Fruit fly (Drosophila melanogaster) whole organism, embryonic: Measurements from ENCODE around the gene PGAP1.

Experiments
- Awh ChIP-seq: fragments of 200-800 bp; sonication (Bioruptor generic); IDR thresholded peaks from 2 replicates; pipeline ENCODE4, ENCODE4 v1.3.6; 2022; ENCODE audit warnings: missing biosample characterization, missing genetic modification characterization
- CG10267 ChIP-seq: fragments of 200-800 bp; sonication (Bioruptor generic); optimal IDR thresholded peaks from 2 replicates; lab custom pipeline; 2018; ENCODE audit warnings: missing biosample characterization, mild to moderate bottlenecking, missing genetic modification characterization, moderate library complexity
- CG10321 ChIP-seq: fragments of 200-800 bp; sonication (Bioruptor generic); IDR thresholded peaks from 2 replicates; pipeline ENCODE4 v1.3.6; 2022; ENCODE audit warnings: missing biosample characterization, missing genetic modification characterization
- CG13424 ChIP-seq: fragments of 200-800 bp; sonication (Bioruptor generic); optimal IDR thresholded peaks from 2 replicates; lab custom pipeline; 2019; ENCODE audit warnings: missing biosample characterization, mild to moderate bottlenecking, missing genetic modification characterization, moderate library complexity
- CG13624 ChIP-seq: fragments of 200-800 bp; sonication (Bioruptor generic); optimal IDR thresholded peaks from 2 replicates; lab custom pipeline; 2016; ENCODE audit warnings: missing biosample characterization, missing genetic modification characterization
- CG14014 ChIP-seq: fragments of 200-800 bp; sonication (Bioruptor generic); IDR thresholded peaks from 2 replicates; pipeline ENCODE4 v1.3.6; 2022; ENCODE audit warnings: missing biosample characterization, missing genetic modification characterization
- CG14050 ChIP-seq: fragments of 200-800 bp; sonication (Bioruptor generic); IDR thresholded peaks from 3 replicates; pipeline ENCODE4 v1.3.6; 2022; ENCODE audit warnings: missing biosample characterization, missing genetic modification characterization
- CG1529 ChIP-seq: fragments of 200-800 bp; sonication (Bioruptor generic); optimal IDR thresholded peaks from 3 replicates; lab custom pipeline; 2018; ENCODE audit warnings: missing biosample characterization, missing genetic modification characterization
- CG17328 ChIP-seq: fragments of 200-800 bp; sonication (Bioruptor generic); IDR thresholded peaks from 2 replicates; pipeline ENCODE4 v1.3.6; 2022; ENCODE audit warnings: missing biosample characterization, missing genetic modification characterization
- CG17385 ChIP-seq: fragments of 200-800 bp; sonication (Bioruptor generic); optimal IDR thresholded peaks from 3 replicates; lab custom pipeline; 2018; ENCODE audit warnings: missing biosample characterization, mild to moderate bottlenecking, missing genetic modification characterization
- CG17568 ChIP-seq: fragments of 200-800 bp; sonication (Bioruptor generic); optimal IDR thresholded peaks from 2 replicates; lab custom pipeline; 2018; ENCODE audit warnings: missing biosample characterization, mild to moderate bottlenecking, missing genetic modification characterization, moderate library complexity
- CG4820 ChIP-seq: fragments of 200-800 bp; sonication (Bioruptor generic); optimal IDR thresholded peaks from 3 replicates; lab custom pipeline; 2016; ENCODE audit warnings: missing biosample characterization, missing genetic modification characterization
- CG4854 ChIP-seq: fragments of 200-800 bp; sonication (Bioruptor generic); optimal IDR thresholded peaks from 2 replicates; lab custom pipeline; 2016; ENCODE audit warnings: missing biosample characterization, missing genetic modification characterization, inconsistent platforms
- CG7372 ChIP-seq: fragments of 200-800 bp; sonication (Bioruptor generic); IDR thresholded peaks from 2 replicates; pipeline ENCODE4 v1.3.6; 2022; ENCODE audit warnings: missing biosample characterization, missing genetic modification characterization
- Dip2 ChIP-seq: fragments of 200-800 bp; sonication (Bioruptor generic); IDR thresholded peaks from 2 replicates; pipeline ENCODE4 v1.3.6; 2022; ENCODE audit warnings: missing biosample characterization, missing genetic modification characterization
- Drgx ChIP-seq: fragments of 200-800 bp; sonication (Bioruptor generic); IDR thresholded peaks from 2 replicates; pipeline ENCODE4 v1.3.6; 2022; ENCODE audit warnings: missing biosample characterization, missing genetic modification characterization
- Gsc ChIP-seq: fragments of 200-800 bp; sonication (Bioruptor generic); IDR thresholded peaks from 2 replicates; pipeline ENCODE4 v1.3.6; 2022; ENCODE audit warnings: missing biosample characterization, missing genetic modification characterization
- Hmx ChIP-seq: fragments of 200-800 bp; sonication (Bioruptor generic); optimal IDR thresholded peaks from 2 replicates; lab custom pipeline; 2016; ENCODE audit warnings: missing biosample characterization, missing genetic modification characterization
- Hr3 ChIP-seq: fragments of 200-800 bp; sonication (Bioruptor generic); optimal IDR thresholded peaks from 3 replicates; lab custom pipeline; 2016; ENCODE audit warnings: missing biosample characterization, missing genetic modification characterization
- MESR4 ChIP-seq: fragments of 200-800 bp; sonication (Bioruptor generic); optimal IDR thresholded peaks from 2 replicates; lab custom pipeline; 2018; ENCODE audit warnings: missing biosample characterization, mild to moderate bottlenecking, missing genetic modification characterization, moderate library complexity
- NfI ChIP-seq: fragments of 200-800 bp; sonication (Bioruptor generic); optimal IDR thresholded peaks from 3 replicates; lab custom pipeline; 2018; ENCODE audit warnings: missing biosample characterization, mild to moderate bottlenecking, missing genetic modification characterization, moderate library complexity
- PHDP ChIP-seq: fragments of 200-800 bp; sonication (Bioruptor generic); optimal IDR thresholded peaks from 3 replicates; lab custom pipeline; 2018; ENCODE audit warnings: missing biosample characterization, mild to moderate bottlenecking, missing genetic modification characterization, moderate library complexity
- Scr ChIP-seq: fragments of 200-800 bp; sonication (Bioruptor generic); IDR thresholded peaks from 2 replicates; pipeline ENCODE4 v1.3.6; 2022; ENCODE audit warnings: missing biosample characterization, missing genetic modification characterization; ENCODE audit not compliant: partially characterized antibody
- Sin3A ChIP-seq: fragments of >200 bp; optimal IDR thresholded peaks from 2 replicates; lab custom pipeline; 2018
- Six4 ChIP-seq: fragments of 200-800 bp; sonication (Bioruptor generic); optimal IDR thresholded peaks from 2 replicates; lab custom pipeline; 2016; ENCODE audit warnings: missing biosample characterization, missing genetic modification characterization
- Spps ChIP-seq: fragments of 200-800 bp; sonication (Bioruptor generic); optimal IDR thresholded peaks from 2 replicates; lab custom pipeline; 2018; ENCODE audit warnings: missing biosample characterization, mild to moderate bottlenecking, missing genetic modification characterization
- Sry-β ChIP-seq: fragments of 200-800 bp; sonication (Bioruptor generic); optimal IDR thresholded peaks from 2 replicates; lab custom pipeline; 2018; ENCODE audit warnings: missing biosample characterization, mild to moderate bottlenecking, missing genetic modification characterization, moderate library complexity
- TFAM ChIP-seq: fragments of 200-800 bp; sonication (Bioruptor generic); optimal IDR thresholded peaks from 2 replicates; lab custom pipeline; 2017; ENCODE audit warnings: missing biosample characterization, missing genetic modification characterization, inconsistent platforms
- Usf ChIP-seq: fragments of 200-800 bp; sonication (Bioruptor generic); optimal IDR thresholded peaks from 2 replicates; lab custom pipeline; 2017; ENCODE audit warnings: missing genotype, missing biosample characterization, missing genetic modification characterization
- al ChIP-seq: fragments of 200-800 bp; sonication (Bioruptor generic); IDR thresholded peaks from 2 replicates; pipeline ENCODE4 v1.3.6; 2022; ENCODE audit warnings: missing biosample characterization, missing genetic modification characterization
- ara ChIP-seq: fragments of 200-800 bp; sonication (Bioruptor generic); IDR thresholded peaks from 2 replicates; pipeline ENCODE4 v1.3.6; 2022; ENCODE audit warnings: missing biosample characterization, missing genetic modification characterization
- ato ChIP-seq: fragments of 200-800 bp; sonication (Bioruptor generic); IDR thresholded peaks from 2 replicates; pipeline ENCODE4 v1.3.6; 2022; ENCODE audit warnings: missing biosample characterization, missing genetic modification characterization; ENCODE audit not compliant: partially characterized antibody
- chif ChIP-seq, 2 experiments: fragments of 200-800 bp; sonication (Bioruptor generic); optimal IDR thresholded peaks; 3 replicates each; lab custom pipeline; 2016; ENCODE audit warnings: missing biosample characterization in 2 of 2, missing genetic modification characterization in 2 of 2
- crc ChIP-seq: fragments of 200-800 bp; sonication (Bioruptor generic); optimal IDR thresholded peaks from 2 replicates; lab custom pipeline; 2016; ENCODE audit warnings: missing biosample characterization, missing genetic modification characterization
- fd96Cb ChIP-seq: fragments of 200-800 bp; sonication (Bioruptor generic); optimal IDR thresholded peaks from 2 replicates; lab custom pipeline; 2018; ENCODE audit warnings: missing biosample characterization, mild to moderate bottlenecking, missing genetic modification characterization, moderate library complexity
- gem ChIP-seq: fragments of 200-800 bp; sonication (Bioruptor generic); optimal IDR thresholded peaks from 2 replicates; lab custom pipeline; 2019; ENCODE audit warnings: missing biosample characterization, mild to moderate bottlenecking, missing genetic modification characterization, moderate library complexity
- gro ChIP-seq: fragments of 200-800 bp; sonication (Bioruptor generic); optimal IDR thresholded peaks from 2 replicates; lab custom pipeline; 2016; ENCODE audit warnings: missing biosample characterization, missing genetic modification characterization
- hb ChIP-seq: fragments of 200-800 bp; sonication (Bioruptor generic); IDR thresholded peaks from 3 replicates; pipeline ENCODE4 v1.3.6; 2022; ENCODE audit warnings: missing biosample characterization, missing genetic modification characterization; ENCODE audit not compliant: partially characterized antibody
- klu ChIP-seq: fragments of 200-800 bp; sonication (Bioruptor generic); IDR thresholded peaks from 2 replicates; pipeline ENCODE4 v1.3.6; 2022; ENCODE audit warnings: missing biosample characterization, missing genetic modification characterization
- knrl ChIP-seq: fragments of 200-800 bp; sonication (Bioruptor generic); IDR thresholded peaks from 3 replicates; pipeline ENCODE4 v1.3.6; 2022; ENCODE audit warnings: missing biosample characterization, missing genetic modification characterization; ENCODE audit not compliant: partially characterized antibody
- lola ChIP-seq, 3 experiments: fragments of >200 bp in 2 of 3; fragments of 200-800 bp in 1 of 3; sonication (Bioruptor generic) in 1 of 3; optimal IDR thresholded peaks; 2 replicates each; lab custom pipeline; 2017 to 2019; ENCODE audit warnings: missing biosample characterization in 3 of 3, missing genetic modification characterization in 3 of 3, mild to moderate bottlenecking in 1 of 3, moderate library complexity in 1 of 3
- nerfin-2 ChIP-seq: fragments of 200-800 bp; sonication (Bioruptor generic); IDR thresholded peaks from 2 replicates; pipeline ENCODE4 v1.3.6; 2022; ENCODE audit warnings: missing biosample characterization, missing genetic modification characterization; ENCODE audit not compliant: partially characterized antibody
- nom ChIP-seq: fragments of 200-800 bp; sonication (Bioruptor generic); optimal IDR thresholded peaks from 2 replicates; lab custom pipeline; 2017; ENCODE audit warnings: missing biosample characterization, missing genetic modification characterization, mild to moderate bottlenecking, moderate library complexity, missing genetic modification reagents
- pros ChIP-seq: fragments of 200-800 bp; sonication (Bioruptor generic); optimal IDR thresholded peaks from 3 replicates; lab custom pipeline; 2019; ENCODE audit warnings: missing biosample characterization, mild to moderate bottlenecking, missing genetic modification characterization, moderate library complexity
- rib ChIP-seq: fragments of 200-800 bp; sonication (Bioruptor generic); IDR thresholded peaks from 2 replicates; pipeline ENCODE4 v1.3.6; 2022; ENCODE audit warnings: missing biosample characterization, missing genetic modification characterization
- sens-2 ChIP-seq: fragments of 200-800 bp; sonication (Bioruptor generic); IDR thresholded peaks from 2 replicates; pipeline ENCODE4 v1.3.6; 2022; ENCODE audit warnings: missing biosample characterization, missing genetic modification characterization
- slbo ChIP-seq: fragments of 200-800 bp; sonication (Bioruptor generic); IDR thresholded peaks from 2 replicates; pipeline ENCODE4 v1.3.6; 2022; ENCODE audit warnings: missing biosample characterization, missing genetic modification characterization
- tgo ChIP-seq: fragments of 200-800 bp; sonication (Bioruptor generic); IDR thresholded peaks from 3 replicates; pipeline ENCODE4 v1.3.6; 2022; ENCODE audit warnings: missing biosample characterization, missing genetic modification characterization
- ttk ChIP-seq: fragments of 200-800 bp; sonication (Bioruptor generic); IDR thresholded peaks from 2 replicates; pipeline ENCODE4 v2.1.2; 2022; ENCODE audit warnings: missing biosample characterization, missing genetic modification characterization
- zf30C ChIP-seq: fragments of 200-800 bp; sonication (Bioruptor generic); optimal IDR thresholded peaks from 3 replicates; lab custom pipeline; 2018; ENCODE audit warnings: missing biosample characterization, mild to moderate bottlenecking, missing genetic modification characterization
- zfh1 ChIP-seq: fragments of 200-800 bp; sonication (Bioruptor generic); IDR thresholded peaks from 3 replicates; pipeline ENCODE4 v1.3.6; 2022; ENCODE audit warnings: missing biosample characterization, missing genetic modification characterization

Gene PGAP1

dm6 chrX:5671537-5672029, 17.7 kb downstream of the PGAP1 start, which contains the start of gene Rab18 (continued):
- no peak for TF ChIP-seq rib (GFP tag; lab: Robert Waterston, UW)
- TF ChIP-seq Hmx: no peak
- TF ChIP-seq CG14014 (GFP tag; lab: Robert Waterston, UW): no peak
- no peak for TF ChIP-seq crc (GFP tag; lab: Kevin White, UChicago)
- no peak for TF ChIP-seq CG14050 (GFP tag; lab: Robert Waterston, UW)
- TF ChIP-seq Awh (GFP tag; lab: Robert Waterston, UW): no peak
- 0 out of 2 replicates have a peak, but pooled peaks have one; percentile 14 for TF ChIP-seq ato (GFP tag; lab: Robert Waterston, UW)
- TF ChIP-seq Gsc (GFP tag; lab: Robert Waterston, UW): no peak
- no peak for TF ChIP-seq pros (GFP tag; lab: Kevin White, UChicago)
- TF ChIP-seq zf30C (GFP tag; lab: Kevin White, UChicago): no peak
- no peak for TF ChIP-seq Dip2
- TF ChIP-seq nerfin-2 (GFP tag; lab: Robert Waterston, UW): no peak
- peak; percentile 40; the same call in 1 of the 2 replicates for TF ChIP-seq ttk (GFP tag; lab: Robert Waterston, UW)
- no peak for TF ChIP-seq fd96Cb (tag; lab: Kevin White, UChicago)
- TF ChIP-seq Sry-β (GFP tag; lab: Kevin White, UChicago): peak; percentile 80
- no peak for TF ChIP-seq Drgx (GFP tag; lab: Robert Waterston, UW)
- TF ChIP-seq Usf (GFP tag; lab: Kevin White, UChicago): no peak
- no peak for TF ChIP-seq CG17385 (GFP tag; lab: Kevin White, UChicago)
- TF ChIP-seq CG17328 (GFP tag; lab: Robert Waterston, UW): no peak
- TF ChIP-seq al (GFP tag; lab: Robert Waterston, UW): peak; percentile 32; the same call in 1 of the 2 replicates
- no peak for TF ChIP-seq gro (GFP tag; lab: Kevin White, UChicago)
- TF ChIP-seq tgo (GFP tag; lab: Robert Waterston, UW): 0 out of 3 replicates have a peak, but pooled peaks have one; percentile 23
- no peak for TF ChIP-seq PHDP (tag; lab: Kevin White, UChicago)
- no peak for TF ChIP-seq CG10321
- no peak for TF ChIP-seq Spps (tag; lab: Kevin White, UChicago)
- TF ChIP-seq ara: no peak
- TF ChIP-seq NfI (GFP tag; lab: Kevin White, UChicago): peak; percentile 28
- TF ChIP-seq CG7372 (GFP tag; lab: Robert Waterston, UW): no peak
- TF ChIP-seq Hr3 (GFP tag; lab: Kevin White, UChicago): peak; percentile 33
- no peak for TF ChIP-seq sens-2 (GFP tag; lab: Robert Waterston, UW)
- TF ChIP-seq chif (GFP tag; optimal IDR thresholded peaks at IDR 0.05; lab: Kevin White, UChicago): peak in 1 of 2 experiments; percentile 26
- peak; percentile 3 for TF ChIP-seq Sin3A (lab: Kevin White, UChicago)
- TF ChIP-seq gem (tag; lab: Kevin White, UChicago): no peak
- TF ChIP-seq knrl (GFP tag; lab: Robert Waterston, UW): peak; percentile 38; the same call in 1 of the 3 replicates
- no peak for TF ChIP-seq CG13424 (tag; lab: Kevin White, UChicago)
- no peak for TF ChIP-seq Six4
- peak; percentile 83 for TF ChIP-seq MESR4
- no peak for TF ChIP-seq CG1529
- no peak for TF ChIP-seq hb
- TF ChIP-seq Scr (GFP tag; lab: Robert Waterston, UW): peak; percentile 37
- no peak for TF ChIP-seq CG10267
- TF ChIP-seq lola (GFP tag; optimal IDR thresholded peaks at IDR 0.05; lab: Kevin White, UChicago): no peak
- TF ChIP-seq slbo (GFP tag; lab: Robert Waterston, UW): peak; percentile 77
- peak; percentile 52; the same call in 1 of the 3 replicates for TF ChIP-seq zfh1 (GFP tag; lab: Robert Waterston, UW)
- no peak for TF ChIP-seq klu (GFP tag; lab: Robert Waterston, UW)
- TF ChIP-seq nom: peak; percentile 79
- TF ChIP-seq CG17568 (GFP tag; lab: Kevin White, UChicago): no peak
- no peak for TF ChIP-seq CG4854 (GFP tag; lab: Kevin White, UChicago)
- TF ChIP-seq CG4820 (GFP tag; lab: Kevin White, UChicago): no peak
- TF ChIP-seq TFAM (GFP tag; lab: Kevin White, UChicago): no peak
- peak; percentile 34 for TF ChIP-seq CG13624 (GFP tag; lab: Kevin White, UChicago)
